Worm (Caenorhabditis elegans) whole organism, dauer: ENCODE data around the gene clc-19.

Experiments used
- unc-62 ChIP-seq: sonication (generic microtip); optimal IDR thresholded peaks from 2 replicates; lab custom pipeline; 2017; ENCODE audit warnings: missing biosample characterization, missing genetic modification reagents, missing genetic modification characterization

The clc-19 gene

ce11 chrIII:843999-844398 is 29.4 kb downstream of the clc-19 start:
- no peak for TF ChIP-seq unc-62 (GFP tag; lab: Kevin White, UChicago)

ce11 chrIII:842630-843029 is 30.7 kb downstream of the clc-19 start, which contains the start of gene far-8:
Gene far-8 (plus strand): TSS chrIII:842930.
- TF ChIP-seq unc-62 (GFP tag; lab: Kevin White, UChicago), result no peak

- no peak for TF ChIP-seq unc-62 (GFP tag; lab: Kevin White, UChicago)
Observed at ce11 chrIII:841177-841576, 32.2 kb downstream of the clc-19 start, which contains the start of gene K02F3.9. Gene K02F3.9 (minus strand): TSS chrIII:841366.

ce11 chrIII:839491-839890 is 33.9 kb downstream of the clc-19 start, which contains the start of gene dos-3:
Gene dos-3 (minus strand): TSS chrIII:839591.
- no peak for TF ChIP-seq unc-62 (GFP tag; lab: Kevin White, UChicago)

- TF ChIP-seq unc-62 (GFP tag; lab: Kevin White, UChicago), result peak; percentile 20
Observed at ce11 chrIII:835713-836278, 37.6 kb downstream of the clc-19 start.

- TF ChIP-seq unc-62 (GFP tag; lab: Kevin White, UChicago), result no peak
Observed at ce11 chrIII:835208-835607, 38.2 kb downstream of the clc-19 start.

- TF ChIP-seq unc-62 (GFP tag; lab: Kevin White, UChicago), result no peak
Observed at ce11 chrIII:834443-834815, 38.9 kb downstream of the clc-19 start.

- TF ChIP-seq unc-62 (GFP tag; lab: Kevin White, UChicago), result peak; percentile 9
Observed at ce11 chrIII:833711-834442, 39.5 kb downstream of the clc-19 start.

ce11 chrIII:832855-833504 is 40.4 kb downstream of the clc-19 start, which contains the start of gene zip-2:
Gene zip-2 (plus strand): TSS chrIII:832982.
- TF ChIP-seq unc-62 (GFP tag; lab: Kevin White, UChicago), result no peak

ce11 chrIII:831961-832360 is 41.4 kb downstream of the clc-19 start, which contains the start of gene ceeh-1:
Gene ceeh-1 (minus strand): TSS chrIII:832277.
- TF ChIP-seq unc-62 (GFP tag; lab: Kevin White, UChicago), result no peak

ce11 chrIII:825256-825655 is 48.1 kb downstream of the clc-19 start:
- TF ChIP-seq unc-62 (GFP tag; lab: Kevin White, UChicago), result no peak
